Worm (Caenorhabditis elegans): ENCODE data around the gene srj-50.

The srj-50 gene

ce11 chrV:2815956-2816355 is 16.8 kb upstream of the srj-50 start, which contains the start of gene F54E2.5:
Gene F54E2.5, minus strand, starts transcription at chrV:2816056.
- TF ChIP-seq hif-1 (tag; optimal IDR thresholded peaks at IDR 0.05) (no peak), attf-4 (tag; optimal IDR thresholded peaks at IDR 0.05) (no peak), spr-1 (tag; optimal IDR thresholded peaks at IDR 0.05) (no peak), ces-1 (GFP tag; optimal IDR thresholded peaks at IDR 0.05) (no peak), ZK546.5 (tag; optimal IDR thresholded peaks at IDR 0.05) (no peak), rbr-2 (tag; optimal IDR thresholded peaks at IDR 0.05) (no peak), pha-4 (GFP tag; IDR thresholded peaks at IDR 0.05) (no peak), pha-4 (tag; optimal IDR thresholded peaks at IDR 0.05) (no peak), snpc-1.2 (GFP tag; IDR thresholded peaks at IDR 0.05) (no peak), hlh-11 (tag; optimal IDR thresholded peaks at IDR 0.05) (no peak), zfp-3 (GFP tag; conservative IDR thresholded peaks at IDR 0.05) (no peak), sdz-12 (GFP tag; optimal IDR thresholded peaks at IDR 0.05) (no peak), ceh-32 (tag; optimal IDR thresholded peaks at IDR 0.05; ENCODE audit: poor library complexity) (no peak), pqm-1 (tag; optimal IDR thresholded peaks at IDR 0.05) (no peak), Y5F2A.4 (GFP tag; optimal IDR thresholded peaks at IDR 0.05) (no peak), dmd-6 (GFP tag; IDR thresholded peaks at IDR 0.05) (no peak), dmd-9 (GFP tag; IDR thresholded peaks at IDR 0.05) (no peak), dmd-8 (GFP tag; IDR thresholded peaks at IDR 0.05) (no peak), nhr-28 (tag; optimal IDR thresholded peaks at IDR 0.05) (no peak), tra-1 (GFP tag; IDR thresholded peaks at IDR 0.05) (no peak)

ce11 chrV:2818117-2818516 is 14.6 kb upstream of the srj-50 start, which contains the start of gene srt-34:
Gene srt-34, minus strand, starts transcription at chrV:2818217.
- TF ChIP-seq zip-11 (GFP tag; IDR thresholded peaks at IDR 0.05) (no peak), dpl-1 (GFP tag; optimal IDR thresholded peaks at IDR 0.05) (no peak), gei-8 (GFP tag; optimal IDR thresholded peaks at IDR 0.05) (no peak), nhr-77 (tag; optimal IDR thresholded peaks at IDR 0.05) (no peak), lir-3 (tag; optimal IDR thresholded peaks at IDR 0.05) (no peak), lsy-2 (tag; optimal IDR thresholded peaks at IDR 0.05) (no peak), tra-1 (GFP tag; IDR thresholded peaks at IDR 0.05) (no peak), ceh-20 (GFP tag; IDR thresholded peaks at IDR 0.05) (no peak), zfp-3 (GFP tag; conservative IDR thresholded peaks at IDR 0.05) (no peak), ztf-11 (tag; optimal IDR thresholded peaks at IDR 0.05) (no peak), tag-97 (GFP tag; IDR thresholded peaks at IDR 0.05) (no peak), nhr-28 (tag; optimal IDR thresholded peaks at IDR 0.05) (no peak), F26F4.8 (GFP tag; conservative IDR thresholded peaks at IDR 0.05) (no peak), ZK337.2 (GFP tag; IDR thresholded peaks at IDR 0.05) (no peak), mdl-1 (tag; optimal IDR thresholded peaks at IDR 0.05) (no peak), hif-1 (tag; optimal IDR thresholded peaks at IDR 0.05) (no peak), ctbp-1 (GFP tag; IDR thresholded peaks at IDR 0.05) (no peak), mes-2 (tag; optimal IDR thresholded peaks at IDR 0.05; ENCODE audit: poor library complexity, severe bottlenecking) (no peak), sdz-12 (GFP tag; optimal IDR thresholded peaks at IDR 0.05) (no peak), egl-43 (GFP tag; IDR thresholded peaks at IDR 0.05) (no peak)

DNA sequence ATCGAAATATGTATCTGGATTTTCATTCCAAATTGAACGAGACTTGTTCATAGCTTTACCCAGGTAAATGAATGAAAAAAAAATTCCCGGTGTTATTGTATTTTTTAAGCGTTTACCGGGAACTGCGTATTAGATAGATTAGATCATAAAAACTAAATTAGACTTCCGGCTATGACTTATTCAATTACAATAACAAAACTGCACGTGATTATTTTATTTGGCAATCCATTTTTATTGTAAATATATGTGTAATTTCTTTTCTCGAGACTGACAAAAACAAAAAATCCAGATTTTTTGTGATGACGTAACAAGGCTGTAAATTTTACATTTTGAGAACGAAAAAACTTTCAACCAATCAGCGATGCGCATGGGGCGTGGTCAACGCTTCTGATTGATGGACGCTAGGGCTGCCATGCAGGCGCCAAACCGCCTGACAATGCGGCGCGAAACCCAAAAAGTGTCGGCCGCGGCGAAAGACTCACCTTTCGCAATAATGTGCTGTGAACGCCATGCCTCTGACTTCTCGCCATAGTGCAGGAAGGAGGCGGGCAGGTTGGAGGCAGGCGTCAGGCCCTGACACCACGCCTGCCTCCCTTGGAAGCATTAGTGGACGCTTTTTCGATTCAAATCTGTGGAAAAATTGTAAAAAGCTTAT is 11.0 kb upstream of the srj-50 start, which contains the start of gene srh-36:
TSS of gene srh-36 (minus strand) at position 51 of the 655 bp plus-strand sequence.
- TF ChIP-seq set-16 (GFP tag; IDR thresholded peaks at IDR 0.05) (peak; percentile 73), snpc-1.2 (GFP tag; IDR thresholded peaks at IDR 0.05) (0 out of 2 replicates have a peak, but pooled peaks have one; percentile 32), nhr-25 (tag; optimal IDR thresholded peaks at IDR 0.05; ENCODE audit: borderline replicate concordance, insufficient read depth) (no peak), hif-1 (tag; optimal IDR thresholded peaks at IDR 0.05) (no peak), F26F4.8 (GFP tag; conservative IDR thresholded peaks at IDR 0.05) (0 out of 2 replicates have a peak, but pooled peaks have one; percentile 35), aha-1 (tag) (peak; percentile 8), ama-1 (optimal IDR thresholded peaks at IDR 0.05) (no peak), tag-97 (GFP tag; IDR thresholded peaks at IDR 0.05) (no peak)
